Worm (Caenorhabditis elegans): ENCODE data around the gene F56D6.20.

DNA sequence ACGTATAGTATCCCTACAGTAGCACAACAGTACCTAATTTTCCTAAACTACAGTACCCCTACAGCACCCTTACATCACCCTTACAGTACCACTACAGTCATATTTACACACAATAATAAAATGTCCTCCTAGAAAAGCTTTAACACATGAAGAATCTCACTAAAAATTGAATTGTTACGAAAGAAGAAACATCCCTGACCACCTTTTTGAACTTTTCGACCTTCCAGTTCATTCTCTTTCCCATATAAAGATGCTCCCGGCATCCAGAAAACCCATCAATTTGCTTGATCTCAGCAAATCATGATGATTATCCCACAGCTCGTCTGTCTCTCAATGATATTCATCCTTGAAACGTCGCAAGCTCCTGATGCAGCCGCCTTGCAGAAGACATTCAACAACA is 8.1 kb upstream of the F56D6.20 start, which contains the start of gene F56D6.21:
- TF ChIP-seq sea-1 (GFP tag; conservative IDR thresholded peaks at IDR 0.05), result no peak
- TF ChIP-seq ceh-13 (GFP tag; optimal IDR thresholded peaks at IDR 0.05), result no peak
- TF ChIP-seq F13C5.2 (tag; optimal IDR thresholded peaks at IDR 0.05), result no peak
- no peak for TF ChIP-seq ama-1 (optimal IDR thresholded peaks at IDR 0.05)
- no peak for TF ChIP-seq flt-1 (GFP tag; IDR thresholded peaks at IDR 0.05)
- TF ChIP-seq hmbx-1 (tag; optimal IDR thresholded peaks at IDR 0.05), result no peak
- no peak for TF ChIP-seq hnd-1 (tag; optimal IDR thresholded peaks at IDR 0.05)
- TF ChIP-seq hmg-4 (GFP tag; optimal IDR thresholded peaks at IDR 0.05), result no peak
- TF ChIP-seq tbx-11 (GFP tag; IDR thresholded peaks at IDR 0.05), result no peak
- TF ChIP-seq B0310.2 (tag; optimal IDR thresholded peaks at IDR 0.05), result no peak
- no peak for TF ChIP-seq ceh-36 (tag; optimal IDR thresholded peaks at IDR 0.05)
